Worm (Caenorhabditis elegans): ENCODE measurements around the gene ilcr-2.

ce11 chrII:5522637-5523036, 47.6 kb downstream of the ilcr-2 start, which contains the start of gene ZK177.11:
- TF ChIP-seq unc-62 (GFP tag; optimal IDR thresholded peaks at IDR 0.05 in 1 of 2) (no peak), unc-62 (tag; optimal IDR thresholded peaks at IDR 0.05) (no peak), pha-4 (GFP tag; IDR thresholded peaks at IDR 0.05) (no peak), pha-4 (tag; optimal IDR thresholded peaks at IDR 0.05) (no peak), nhr-237 (tag; optimal IDR thresholded peaks at IDR 0.05) (no peak), ZK546.5 (tag; optimal IDR thresholded peaks at IDR 0.05) (no peak), spr-3 (GFP tag; optimal IDR thresholded peaks at IDR 0.05) (no peak), ceh-28 (tag; optimal IDR thresholded peaks at IDR 0.05) (no peak), ztf-11 (tag; optimal IDR thresholded peaks at IDR 0.05) (no peak), snpc-4 (tag; optimal IDR thresholded peaks at IDR 0.05) (no peak), ces-1 (GFP tag; optimal IDR thresholded peaks at IDR 0.05) (no peak), unc-39 (tag; optimal IDR thresholded peaks at IDR 0.05) (no peak)
